Worm (Caenorhabditis elegans) whole organism, young adult: Measurements from ENCODE around the gene C54E10.10.

Source experiments
- F57C9.4 ChIP-seq: sonication (generic microtip); optimal IDR thresholded peaks from 2 replicates; lab custom pipeline; 2017; ENCODE audit warnings: mild to moderate bottlenecking, missing genetic modification characterization, missing compliant biosample characterization
- akir-1 ChIP-seq: fragments of 200-800 bp; sonication (Bioruptor generic); optimal IDR thresholded peaks from 2 replicates; lab custom pipeline; 2018; ENCODE audit warnings: mild to moderate bottlenecking, missing genetic modification characterization, moderate library complexity, missing compliant biosample characterization
- snpc-4 ChIP-seq, 5 experiments: fragments of 150-350 bp in 1 of 5; sonication (generic microtip) in 4 of 5; optimal IDR thresholded peaks; 2 replicates each; lab custom pipeline; 2014 to 2018; ENCODE audit warnings: missing genetic modification characterization in 5 of 5, missing biosample characterization in 3 of 5, antibody characterized with exemption in 2 of 5, mild to moderate bottlenecking in 2 of 5, missing compliant biosample characterization in 2 of 5, missing genotype in 2 of 5, moderate library complexity in 2 of 5, missing genetic modification reagents in 1 of 5
- somi-1 ChIP-seq: fragments of 200-800 bp; sonication (Bioruptor generic); optimal IDR thresholded peaks from 2 replicates; lab custom pipeline; 2018; ENCODE audit warnings: mild to moderate bottlenecking, missing genetic modification characterization, missing compliant biosample characterization
- sptf-2 ChIP-seq: fragments of 200-800 bp; sonication (Bioruptor generic); optimal IDR thresholded peaks from 2 replicates; lab custom pipeline; 2018; ENCODE audit warnings: mild to moderate bottlenecking, missing genetic modification characterization, missing compliant biosample characterization
- unc-130 ChIP-seq: sonication (generic microtip); optimal IDR thresholded peaks from 2 replicates; lab custom pipeline; 2016; ENCODE audit warnings: missing genetic modification reagents, missing genetic modification characterization, missing compliant biosample characterization

- no peak for TF ChIP-seq sptf-2 (GFP tag; lab: Kevin White, UChicago)
- no peak for TF ChIP-seq unc-130
- no peak for TF ChIP-seq F57C9.4
- no peak for TF ChIP-seq somi-1
- TF ChIP-seq snpc-4 (GFP tag; optimal IDR thresholded peaks at IDR 0.05; lab: Kevin White, UChicago), result no peak
- no peak for TF ChIP-seq snpc-4 (tag; optimal IDR thresholded peaks at IDR 0.05; lab: Kevin White, UChicago)
- no peak for TF ChIP-seq akir-1
Measured at ce11 chrV:18753036-18753435, 50.1 kb downstream of the C54E10.10 start, which contains the start of gene F11D11.6.
